Fruit fly (Drosophila melanogaster) whole organism, embryonic: ENCODE results near the gene CG9471.
A peak's percentile ranks its signal among the peaks of the same experiment; 100 is the strongest.

Experiments used
- CG10979 ChIP-seq: fragments of 200-800 bp; sonication (Bioruptor generic); optimal IDR thresholded peaks from 2 replicates; lab custom pipeline; 2018; ENCODE audit warnings: missing biosample characterization, mild to moderate bottlenecking, missing genetic modification characterization, moderate library complexity
- CG11560 ChIP-seq: fragments of 200-800 bp; sonication (Bioruptor generic); IDR thresholded peaks from 3 replicates; pipeline ENCODE4 v1.3.6; 2022; ENCODE audit warnings: missing biosample characterization, missing genetic modification characterization
- CG1233 ChIP-seq: fragments of 200-800 bp; sonication (Bioruptor generic); optimal IDR thresholded peaks from 4 replicates; lab custom pipeline; 2018; ENCODE audit warnings: missing biosample characterization, mild to moderate bottlenecking, missing genetic modification characterization
- CG13424 ChIP-seq: fragments of 200-800 bp; sonication (Bioruptor generic); optimal IDR thresholded peaks from 2 replicates; lab custom pipeline; 2019; ENCODE audit warnings: missing biosample characterization, mild to moderate bottlenecking, missing genetic modification characterization, moderate library complexity
- CG13894 ChIP-seq: fragments of 200-800 bp; sonication (Bioruptor generic); optimal IDR thresholded peaks from 3 replicates; lab custom pipeline; 2018; ENCODE audit warnings: missing biosample characterization, mild to moderate bottlenecking, missing genetic modification characterization, moderate library complexity
- CG14050 ChIP-seq: fragments of 200-800 bp; sonication (Bioruptor generic); IDR thresholded peaks from 3 replicates; pipeline ENCODE4 v1.3.6; 2022; ENCODE audit warnings: missing biosample characterization, missing genetic modification characterization
- CG14710 ChIP-seq: fragments of 200-800 bp; sonication (Bioruptor generic); optimal IDR thresholded peaks from 3 replicates; lab custom pipeline; 2019; ENCODE audit warnings: missing biosample characterization, mild to moderate bottlenecking, missing genetic modification characterization, moderate library complexity
- CG17385 ChIP-seq: fragments of 200-800 bp; sonication (Bioruptor generic); optimal IDR thresholded peaks from 3 replicates; lab custom pipeline; 2018; ENCODE audit warnings: missing biosample characterization, mild to moderate bottlenecking, missing genetic modification characterization
- CG18764 ChIP-seq: fragments of 200-800 bp; sonication (Bioruptor generic); optimal IDR thresholded peaks from 3 replicates; lab custom pipeline; 2016; ENCODE audit warnings: missing biosample characterization, missing genetic modification characterization
- CG2199 ChIP-seq: fragments of 200-800 bp; sonication (Bioruptor generic); IDR thresholded peaks from 3 replicates; pipeline ENCODE4 v1.3.6; 2022; ENCODE audit warnings: missing biosample characterization, missing genetic modification characterization
- CG2202 ChIP-seq: fragments of 200-800 bp; sonication (Bioruptor generic); optimal IDR thresholded peaks from 2 replicates; lab custom pipeline; 2018; ENCODE audit warnings: missing biosample characterization, mild to moderate bottlenecking, missing genetic modification characterization
- CG30020 ChIP-seq: fragments of 200-800 bp; optimal IDR thresholded peaks from 2 replicates; lab custom pipeline; 2019; ENCODE audit warnings: missing biosample characterization, mild to moderate bottlenecking, missing genetic modification characterization, moderate library complexity
- CG33213 ChIP-seq: fragments of 200-800 bp; sonication (Bioruptor generic); optimal IDR thresholded peaks from 3 replicates; lab custom pipeline; 2016; ENCODE audit warnings: missing biosample characterization, missing genetic modification characterization
- CG4707 ChIP-seq: fragments of 200-800 bp; sonication (Bioruptor generic); optimal IDR thresholded peaks from 2 replicates; lab custom pipeline; 2018; ENCODE audit warnings: missing biosample characterization, mild to moderate bottlenecking, missing genetic modification characterization, moderate library complexity
- CG4820 ChIP-seq: fragments of 200-800 bp; sonication (Bioruptor generic); optimal IDR thresholded peaks from 3 replicates; lab custom pipeline; 2016; ENCODE audit warnings: missing biosample characterization, missing genetic modification characterization
- CG4854 ChIP-seq: fragments of 200-800 bp; sonication (Bioruptor generic); optimal IDR thresholded peaks from 2 replicates; lab custom pipeline; 2016; ENCODE audit warnings: missing biosample characterization, missing genetic modification characterization, inconsistent platforms
- CG5245 ChIP-seq: fragments of 200-800 bp; sonication (Bioruptor generic); optimal IDR thresholded peaks from 3 replicates; lab custom pipeline; 2016; ENCODE audit warnings: missing biosample characterization, missing genetic modification characterization
- CG6683 ChIP-seq: fragments of 200-800 bp; sonication (Bioruptor generic); optimal IDR thresholded peaks from 2 replicates; lab custom pipeline; 2017; ENCODE audit warnings: missing biosample characterization, mild to moderate bottlenecking, missing genetic modification characterization, missing genetic modification reagents
- CG6854 ChIP-seq: fragments of 200-800 bp; sonication (Bioruptor generic); optimal IDR thresholded peaks from 3 replicates; lab custom pipeline; 2017; ENCODE audit warnings: missing biosample characterization, mild to moderate bottlenecking, missing genetic modification characterization
- Hey ChIP-seq: fragments of 200-800 bp; sonication (Bioruptor generic); optimal IDR thresholded peaks from 3 replicates; lab custom pipeline; 2018; ENCODE audit warnings: missing biosample characterization, mild to moderate bottlenecking, missing genetic modification characterization
- Hr78 ChIP-seq, 2 experiments: fragments of 200-800 bp in 1 of 2; fragments of >200 bp in 1 of 2; sonication (Bioruptor generic) in 1 of 2; optimal IDR thresholded peaks; 2 replicates each; lab custom pipeline; 2017 to 2019; ENCODE audit warnings: missing biosample characterization in 2 of 2, missing genetic modification characterization in 2 of 2, mild to moderate bottlenecking in 1 of 2, moderate library complexity in 1 of 2
- Lhr ChIP-seq: fragments of 200-800 bp; sonication (Bioruptor generic); optimal IDR thresholded peaks from 3 replicates; lab custom pipeline; 2017; ENCODE audit warnings: mild to moderate bottlenecking, missing biosample characterization, missing genetic modification reagents, missing genetic modification characterization
- Max ChIP-seq: fragments of 200-800 bp; sonication (Bioruptor generic); optimal IDR thresholded peaks from 2 replicates; lab custom pipeline; 2016; ENCODE audit warnings: missing biosample characterization, mild to moderate bottlenecking, missing genetic modification characterization
- Med ChIP-seq: fragments of 200-800 bp; sonication (Bioruptor generic); peaks from one replicate; lab custom pipeline; 2016; ENCODE audit warnings: missing biosample characterization, missing genetic modification characterization, mild to moderate bottlenecking, inconsistent platforms, moderate library complexity
- NC2β ChIP-seq: fragments of 200-800 bp; sonication (Bioruptor generic); optimal IDR thresholded peaks from 2 replicates; lab custom pipeline; 2016; ENCODE audit warnings: missing biosample characterization, missing genetic modification characterization
- Oaz ChIP-seq: fragments of 200-800 bp; sonication (Bioruptor generic); IDR thresholded peaks from 2 replicates; pipeline ENCODE4 v1.3.6; 2022; ENCODE audit warnings: missing biosample characterization, missing genetic modification characterization
- PHDP ChIP-seq: fragments of 200-800 bp; sonication (Bioruptor generic); optimal IDR thresholded peaks from 3 replicates; lab custom pipeline; 2018; ENCODE audit warnings: missing biosample characterization, mild to moderate bottlenecking, missing genetic modification characterization, moderate library complexity
- Side ChIP-seq: fragments of 200-800 bp; sonication (Bioruptor generic); optimal IDR thresholded peaks from 2 replicates; lab custom pipeline; 2016; ENCODE audit warnings: missing biosample characterization, missing genetic modification characterization
- ac ChIP-seq: fragments of 200-800 bp; sonication (Bioruptor generic); optimal IDR thresholded peaks from 3 replicates; lab custom pipeline; 2017; ENCODE audit warnings: missing biosample characterization, mild to moderate bottlenecking, missing genetic modification characterization
- chinmo ChIP-seq: fragments of 200-800 bp; sonication (Bioruptor generic); IDR thresholded peaks from 4 replicates; pipeline ENCODE4 v1.3.6; 2022; ENCODE audit warnings: missing biosample characterization, missing genetic modification characterization; ENCODE audit not compliant: partially characterized antibody
- ewg ChIP-seq: fragments of 200-800 bp; sonication (Bioruptor generic); optimal IDR thresholded peaks from 3 replicates; lab custom pipeline; 2017; ENCODE audit warnings: mild to moderate bottlenecking, missing biosample characterization, missing genetic modification reagents, missing genetic modification characterization
- fru ChIP-seq: fragments of >200 bp; optimal IDR thresholded peaks from 2 replicates; lab custom pipeline; 2017
- ftz-f1 ChIP-seq: fragments of 200-800 bp; sonication (Bioruptor generic); optimal IDR thresholded peaks from 2 replicates; lab custom pipeline; 2016; ENCODE audit warnings: missing biosample characterization, missing genetic modification characterization
- gcm2 ChIP-seq: fragments of 200-800 bp; sonication (Bioruptor generic); optimal IDR thresholded peaks from 2 replicates; lab custom pipeline; 2016; ENCODE audit warnings: missing biosample characterization, missing genetic modification characterization
- gem ChIP-seq: fragments of 200-800 bp; sonication (Bioruptor generic); optimal IDR thresholded peaks from 2 replicates; lab custom pipeline; 2019; ENCODE audit warnings: missing biosample characterization, mild to moderate bottlenecking, missing genetic modification characterization, moderate library complexity
- mam ChIP-seq: fragments of 200-800 bp; sonication (Bioruptor generic); optimal IDR thresholded peaks from 3 replicates; lab custom pipeline; 2016; ENCODE audit warnings: missing biosample characterization, missing genetic modification characterization
- mld ChIP-seq: fragments of 200-800 bp; sonication (Bioruptor generic); IDR thresholded peaks from 3 replicates; pipeline ENCODE4 v1.3.6; 2022; ENCODE audit warnings: missing biosample characterization, missing genetic modification characterization; ENCODE audit not compliant: partially characterized antibody
- peb ChIP-seq: fragments of 200-800 bp; sonication (Bioruptor generic); IDR thresholded peaks from 2 replicates; pipeline ENCODE4 v1.3.6; 2022; ENCODE audit warnings: missing biosample characterization, missing genetic modification characterization
- phol ChIP-seq: fragments of 200-800 bp; sonication (Bioruptor generic); optimal IDR thresholded peaks from 3 replicates; lab custom pipeline; 2018; ENCODE audit warnings: missing biosample characterization, mild to moderate bottlenecking, missing genetic modification characterization, moderate library complexity
- sens ChIP-seq: fragments of 200-800 bp; sonication (Bioruptor generic); peaks from one replicate; lab custom pipeline; 2016; ENCODE audit warnings: missing biosample characterization, missing genetic modification characterization
- sima ChIP-seq: fragments of 200-800 bp; sonication (Bioruptor generic); optimal IDR thresholded peaks from 2 replicates; lab custom pipeline; 2016; ENCODE audit warnings: missing biosample characterization, missing genetic modification characterization
- twi ChIP-seq: fragments of 200-800 bp; optimal IDR thresholded peaks from 2 replicates; lab custom pipeline; 2019; ENCODE audit warnings: missing biosample characterization, mild to moderate bottlenecking, missing genetic modification characterization, moderate library complexity

The CG9471 gene

DNA sequence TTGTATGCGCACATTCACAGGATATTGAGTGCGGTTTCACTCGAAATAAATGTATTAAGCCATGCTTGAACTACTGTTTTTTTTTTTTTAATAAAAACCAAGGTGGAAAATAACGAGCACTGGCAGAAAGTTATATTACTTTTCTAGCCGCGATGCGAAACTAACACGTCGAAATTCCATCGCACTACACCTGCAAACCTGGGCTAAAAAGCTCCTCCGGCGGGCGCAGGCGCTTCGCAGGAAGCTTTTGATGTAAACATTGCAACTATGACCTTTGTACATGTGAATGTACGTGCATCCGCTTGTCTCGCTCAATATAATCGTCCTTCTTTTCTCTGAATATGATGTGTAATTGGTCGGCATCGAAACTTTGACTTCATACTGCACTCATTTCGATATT lies 31.5 kb downstream of the CG9471 start, which contains the start of gene side-VII (continued):
- TF ChIP-seq Max (GFP tag; lab: Kevin White, UChicago) (no peak), Hr78 (GFP tag; optimal IDR thresholded peaks at IDR 0.05; lab: Kevin White, UChicago) (peak in 1 of 2 experiments; percentile 29), CG6683 (GFP tag; lab: Kevin White, UChicago) (no peak), mld (GFP tag; lab: Robert Waterston, UW) (0 out of 3 replicates have a peak, but pooled peaks have one; percentile 4), CG4707 (no peak), Lhr (GFP tag; lab: Kevin White, UChicago) (no peak), CG1233 (GFP tag; lab: Kevin White, UChicago) (no peak), CG33213 (no peak), CG6854 (GFP tag; lab: Kevin White, UChicago) (no peak), ewg (GFP tag; lab: Kevin White, UChicago) (peak; percentile 82), chinmo (GFP tag; lab: Robert Waterston, UW) (0 out of 4 replicates have a peak, but pooled peaks have one; percentile 45), NC2β (no peak), CG2199 (GFP tag; lab: Robert Waterston, UW) (no peak), CG17385 (GFP tag; lab: Kevin White, UChicago) (no peak), CG2202 (tag; lab: Kevin White, UChicago) (no peak), Hey (tag; lab: Kevin White, UChicago) (no peak), Side (GFP tag; lab: Kevin White, UChicago) (no peak), CG13894 (tag; lab: Kevin White, UChicago) (no peak), CG4854 (GFP tag; lab: Kevin White, UChicago) (no peak), CG14050 (GFP tag; lab: Robert Waterston, UW) (no peak)

DNA sequence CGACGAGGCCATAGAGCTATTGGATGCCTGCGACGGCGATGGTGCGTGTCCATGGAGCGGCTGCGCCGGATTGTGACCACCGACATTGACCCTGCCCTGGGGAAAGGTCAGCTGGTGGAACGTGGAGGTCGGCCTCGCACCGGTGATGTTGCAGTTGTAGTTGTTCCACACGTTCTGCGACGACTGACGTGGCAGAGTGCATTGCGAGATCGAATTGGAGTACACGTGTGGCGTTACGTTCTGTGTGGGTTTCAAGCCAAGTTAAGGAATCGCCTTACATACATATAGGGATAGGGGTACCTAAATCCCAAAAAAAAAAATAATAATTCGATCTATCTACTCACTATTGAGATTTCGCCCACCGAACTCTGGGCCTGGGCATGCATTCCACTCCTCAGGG lies 36.2 kb downstream of the CG9471 start:
- TF ChIP-seq ftz-f1 (no peak), sens (peak; percentile 26), Med (GFP tag; lab: Kevin White, UChicago) (peak; percentile 58)

DNA sequence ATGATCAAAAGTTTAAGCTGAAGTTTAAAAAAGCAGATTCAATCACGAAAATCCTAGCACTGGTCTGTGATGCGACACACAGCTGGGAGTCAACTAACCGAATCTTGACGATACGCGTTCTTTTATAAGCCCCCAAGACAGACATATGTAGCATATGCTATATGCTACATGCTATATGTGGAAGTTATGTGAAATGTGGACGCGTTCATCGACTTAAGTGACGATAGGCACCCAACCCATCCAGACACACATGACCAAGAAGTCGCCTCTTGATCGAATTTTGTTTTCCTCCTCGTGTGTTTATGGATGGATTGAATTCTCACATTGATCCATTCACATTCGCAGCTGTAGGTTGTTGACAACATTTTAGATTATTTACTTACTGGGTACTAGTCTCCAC lies 38.2 kb downstream of the CG9471 start, which contains the start of gene alphaTub85E:
Gene alphaTub85E, minus strand, starts transcription at position 101 of the 400 bp plus-strand sequence.
- TF ChIP-seq twi (peak; percentile 20), Med (GFP tag; lab: Kevin White, UChicago) (peak; percentile 50), ac (GFP tag; lab: Kevin White, UChicago) (no peak), fru (lab: Kevin White, UChicago) (no peak), CG2199 (GFP tag; lab: Robert Waterston, UW) (0 out of 3 replicates have a peak, but pooled peaks have one; percentile 45)

DNA sequence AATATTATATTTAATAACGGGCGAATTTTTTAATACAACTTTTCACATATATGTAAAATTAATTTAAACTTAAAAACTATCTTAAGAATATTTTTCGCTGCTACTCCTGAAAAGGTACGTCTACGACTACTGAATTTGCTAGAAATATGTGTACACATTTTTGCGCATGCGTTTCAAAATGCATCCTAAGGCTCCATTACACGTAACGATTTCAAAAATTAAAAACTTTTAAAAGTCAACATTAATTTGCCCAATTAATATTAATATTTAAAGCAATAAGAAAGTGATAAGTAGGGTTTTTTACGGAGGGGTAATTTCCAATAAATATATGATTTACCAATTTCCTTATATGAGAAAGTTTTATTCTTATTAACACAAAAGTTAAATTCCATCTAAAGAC lies 40.6 kb downstream of the CG9471 start, which contains the start of gene FoxP:
Gene FoxP, minus strand, starts transcription at position 89 of the 400 bp plus-strand sequence.
- peak; percentile 62 for TF ChIP-seq CG30020 (tag; lab: Kevin White, UChicago)
- peak; percentile 61 for TF ChIP-seq CG18764 (GFP tag; lab: Kevin White, UChicago)
- TF ChIP-seq Oaz = no peak
- peak; percentile 24 for TF ChIP-seq CG10979 (tag; lab: Kevin White, UChicago)
- peak; percentile 88 for TF ChIP-seq ewg (GFP tag; lab: Kevin White, UChicago)
- no peak for TF ChIP-seq sima (GFP tag; lab: Kevin White, UChicago)
- TF ChIP-seq CG5245 = no peak
- TF ChIP-seq Hr78 (GFP tag; optimal IDR thresholded peaks at IDR 0.05; lab: Kevin White, UChicago) = no peak
- peak; percentile 25 for TF ChIP-seq CG14710 (tag; lab: Kevin White, UChicago)
- TF ChIP-seq mam (GFP tag; lab: Kevin White, UChicago) = no peak
- TF ChIP-seq gem (tag; lab: Kevin White, UChicago) = peak; percentile 46
- TF ChIP-seq CG4820 (GFP tag; lab: Kevin White, UChicago) = no peak
- TF ChIP-seq PHDP = peak; percentile 19
- peak; percentile 47 for TF ChIP-seq CG13424 (tag; lab: Kevin White, UChicago)
- TF ChIP-seq peb (GFP tag; lab: Robert Waterston, UW) = no peak
- peak; percentile 24 for TF ChIP-seq phol (tag; lab: Kevin White, UChicago)
- TF ChIP-seq gcm2 (GFP tag; lab: Kevin White, UChicago) = no peak
- no peak for TF ChIP-seq CG11560
- TF ChIP-seq, all 482 proteins: peak for 9
